Worm (Caenorhabditis elegans) whole organism, L3 larva: ENCODE measurements around the gene F54A3.6.
"Not testable (repeated sequence)": the region's sequence is repeated elsewhere in the genome, so short reads cannot be mapped to it uniquely, and the experiment has no call there.

ENCODE experiments used
- R02D3.7 ChIP-seq: fragments of 150-350 bp; optimal IDR thresholded peaks from 2 replicates; lab custom pipeline; 2014; ENCODE audit warnings: missing biosample characterization, missing genetic modification characterization
- ama-1 ChIP-seq: fragments of 150-350 bp; optimal IDR thresholded peaks from 2 replicates; lab custom pipeline; 2018
- egl-27 ChIP-seq: sonication (generic microtip); optimal IDR thresholded peaks from 4 replicates; lab custom pipeline; 2017; ENCODE audit warnings: missing biosample characterization, missing genetic modification reagents, missing genetic modification characterization
- nfya-1 ChIP-seq: sonication (generic microtip); optimal IDR thresholded peaks from 2 replicates; lab custom pipeline; 2017; ENCODE audit warnings: missing genetic modification characterization, mild to moderate bottlenecking, missing compliant biosample characterization, antibody characterized with exemption, moderate library complexity; ENCODE audit not compliant: insufficient read depth
- nhr-25 ChIP-seq: sonication (generic microtip); optimal IDR thresholded peaks from 2 replicates; lab custom pipeline; 2017; ENCODE audit warnings: missing biosample characterization, missing genetic modification characterization
- nhr-76 ChIP-seq: fragments of 150-350 bp; sonication (generic microtip); optimal IDR thresholded peaks from 5 replicates; lab custom pipeline; 2014; ENCODE audit warnings: missing biosample characterization, missing genetic modification characterization
- nhr-77 ChIP-seq: fragments of 150-350 bp; optimal IDR thresholded peaks from 2 replicates; lab custom pipeline; 2014; ENCODE audit warnings: missing biosample characterization, missing genetic modification characterization
- pha-4 ChIP-seq: fragments of 150-350 bp; optimal IDR thresholded peaks from 2 replicates; lab custom pipeline; 2014; ENCODE audit warnings: missing biosample characterization, missing genetic modification reagents, missing genetic modification characterization
- sea-2 ChIP-seq: fragments of 150-350 bp; sonication (generic microtip); optimal IDR thresholded peaks from 4 replicates; lab custom pipeline; 2014; ENCODE audit warnings: missing biosample characterization, missing genetic modification reagents, missing genetic modification characterization
- ztf-4 ChIP-seq: fragments of 150-350 bp; optimal IDR thresholded peaks from 2 replicates; lab custom pipeline; 2014; ENCODE audit warnings: missing biosample characterization, missing genetic modification characterization

ce11 chrII:2224916-2225315 is 7.4 kb downstream of the F54A3.6 start:
- TF ChIP-seq nfya-1 (tag; lab: Kevin White, UChicago); ztf-4 (tag; lab: Kevin White, UChicago); pha-4 (tag; lab: Kevin White, UChicago); egl-27 (tag; lab: Kevin White, UChicago); nhr-76 (tag; lab: Kevin White, UChicago); nhr-77 (tag; lab: Kevin White, UChicago); ama-1 (lab: Kevin White, UChicago); sea-2; nhr-25 (tag; lab: Kevin White, UChicago); R02D3.7: not testable (repeated sequence)
